Worm (Caenorhabditis elegans) whole organism, L2 larva: ENCODE data around the gene popl-7.

Source experiments
- Y55F3AM.14 ChIP-seq: fragments of 200-800 bp; sonication (Bioruptor generic); optimal IDR thresholded peaks from 2 replicates; lab custom pipeline; 2018; ENCODE audit warnings: mild to moderate bottlenecking, missing genetic modification characterization, missing compliant biosample characterization
- ZK546.5 ChIP-seq: sonication (generic microtip); optimal IDR thresholded peaks from 2 replicates; lab custom pipeline; 2017; ENCODE audit warnings: missing biosample characterization, missing genetic modification characterization
- ama-1 ChIP-seq: fragments of 150-350 bp; optimal IDR thresholded peaks from 2 replicates; lab custom pipeline; 2018; ENCODE audit warnings: inconsistent platforms
- ceh-16 ChIP-seq: fragments of 150-350 bp; optimal IDR thresholded peaks from 2 replicates; lab custom pipeline; 2014; ENCODE audit warnings: missing biosample characterization, missing genetic modification characterization
- ceh-82 ChIP-seq: fragments of 150-350 bp; optimal IDR thresholded peaks from 2 replicates; lab custom pipeline; 2014; ENCODE audit warnings: missing biosample characterization, missing genetic modification characterization
- egl-27 ChIP-seq: sonication (generic microtip); optimal IDR thresholded peaks from 3 replicates; lab custom pipeline; 2017; ENCODE audit warnings: missing biosample characterization, missing genetic modification reagents, missing genetic modification characterization
- elt-1 ChIP-seq: fragments of 150-350 bp; optimal IDR thresholded peaks from 2 replicates; lab custom pipeline; 2014; ENCODE audit warnings: missing biosample characterization, missing genetic modification characterization
- fos-1 ChIP-seq: fragments of 150-350 bp; optimal IDR thresholded peaks from 2 replicates; lab custom pipeline; 2014; ENCODE audit warnings: missing biosample characterization, missing genetic modification characterization
- gmeb-1 ChIP-seq: fragments of 150-350 bp; optimal IDR thresholded peaks from 2 replicates; lab custom pipeline; 2014; ENCODE audit warnings: missing biosample characterization, missing genetic modification characterization
- lin-11 ChIP-seq: fragments of 150-350 bp; sonication (generic microtip); optimal IDR thresholded peaks from 2 replicates; lab custom pipeline; 2014; ENCODE audit warnings: missing biosample characterization, missing genetic modification characterization, inconsistent platforms, mixed read lengths
- lin-13 ChIP-seq: fragments of 150-350 bp; optimal IDR thresholded peaks from 2 replicates; lab custom pipeline; 2014; ENCODE audit warnings: missing biosample characterization, missing genetic modification reagents, missing genetic modification characterization
- lin-39 ChIP-seq: fragments of 150-350 bp; optimal IDR thresholded peaks from 2 replicates; lab custom pipeline; 2014; ENCODE audit warnings: missing biosample characterization, missing genetic modification reagents, missing genetic modification characterization
- lsy-2 ChIP-seq, 2 experiments: fragments of 150-350 bp in 1 of 2; sonication (generic microtip) in 1 of 2; optimal IDR thresholded peaks; 2 replicates each; lab custom pipeline; 2014 to 2017; ENCODE audit warnings: missing biosample characterization in 2 of 2, missing genetic modification characterization in 2 of 2
- mab-5 ChIP-seq: fragments of 150-350 bp; optimal IDR thresholded peaks from 2 replicates; lab custom pipeline; 2014; ENCODE audit warnings: missing biosample characterization, missing genetic modification characterization
- mbf-1 ChIP-seq: sonication (generic microtip); optimal IDR thresholded peaks from 2 replicates; lab custom pipeline; 2017; ENCODE audit warnings: missing biosample characterization, missing genetic modification characterization
- mdl-1 ChIP-seq, 2 experiments: fragments of 150-350 bp in 1 of 2; sonication (generic microtip) in 1 of 2; optimal IDR thresholded peaks; 2 replicates each; lab custom pipeline; 2017; ENCODE audit warnings: missing biosample characterization in 2 of 2, missing genetic modification characterization in 2 of 2
- nhr-10 ChIP-seq: sonication (generic microtip); optimal IDR thresholded peaks from 2 replicates; lab custom pipeline; 2017; ENCODE audit warnings: missing biosample characterization, missing genetic modification characterization
- nhr-11 ChIP-seq: fragments of 150-350 bp; optimal IDR thresholded peaks from 2 replicates; lab custom pipeline; 2014; ENCODE audit warnings: missing biosample characterization, missing genetic modification characterization
- nhr-12 ChIP-seq: fragments of 150-350 bp; optimal IDR thresholded peaks from 2 replicates; lab custom pipeline; 2014; ENCODE audit warnings: missing biosample characterization, missing genetic modification characterization
- nhr-129 ChIP-seq: fragments of 150-350 bp; optimal IDR thresholded peaks from 2 replicates; lab custom pipeline; 2014; ENCODE audit warnings: missing biosample characterization, missing genetic modification characterization
- nhr-21 ChIP-seq: fragments of 150-350 bp; optimal IDR thresholded peaks from 2 replicates; lab custom pipeline; 2014; ENCODE audit warnings: missing biosample characterization, missing genetic modification characterization
- nhr-23 ChIP-seq: fragments of 150-350 bp; optimal IDR thresholded peaks from 2 replicates; lab custom pipeline; 2014; ENCODE audit warnings: missing biosample characterization, missing genetic modification reagents, missing genetic modification characterization
- nhr-237 ChIP-seq: fragments of 150-350 bp; optimal IDR thresholded peaks from 2 replicates; lab custom pipeline; 2014; ENCODE audit warnings: missing biosample characterization, missing genetic modification characterization
- nhr-6 ChIP-seq: fragments of 150-350 bp; optimal IDR thresholded peaks from 2 replicates; lab custom pipeline; 2014; ENCODE audit warnings: missing biosample characterization, missing genetic modification characterization
- peb-1 ChIP-seq: fragments of 150-350 bp; optimal IDR thresholded peaks from 2 replicates; lab custom pipeline; 2014; ENCODE audit warnings: missing biosample characterization, missing genetic modification characterization
- skn-1 ChIP-seq: sonication (generic microtip); optimal IDR thresholded peaks from 2 replicates; lab custom pipeline; 2017; ENCODE audit warnings: missing biosample characterization, missing genetic modification characterization
- sma-3 ChIP-seq: sonication (generic microtip); optimal IDR thresholded peaks from 2 replicates; lab custom pipeline; 2016; ENCODE audit warnings: missing genetic modification reagents, missing genetic modification characterization, missing compliant biosample characterization
- snpc-4 ChIP-seq: fragments of 150-350 bp; optimal IDR thresholded peaks from 2 replicates; lab custom pipeline; 2014; ENCODE audit warnings: missing biosample characterization, missing genetic modification characterization
- unc-39 ChIP-seq: fragments of 150-350 bp; optimal IDR thresholded peaks from 2 replicates; lab custom pipeline; 2014; ENCODE audit warnings: missing biosample characterization, missing genetic modification characterization
- zag-1 ChIP-seq: fragments of 150-350 bp; optimal IDR thresholded peaks from 2 replicates; lab custom pipeline; 2014; ENCODE audit warnings: missing biosample characterization, missing genetic modification characterization
- ztf-1 ChIP-seq: fragments of 200-800 bp; sonication (Bioruptor generic); conservative IDR thresholded peaks from 2 replicates; pipeline ENCODE4 v1.3.6; 2022; ENCODE audit warnings: missing genetic modification characterization, missing compliant biosample characterization
- ztf-11 ChIP-seq: sonication (generic microtip); optimal IDR thresholded peaks from 2 replicates; lab custom pipeline; 2017; ENCODE audit warnings: missing biosample characterization, missing genetic modification characterization
- ztf-4 ChIP-seq: fragments of 150-350 bp; optimal IDR thresholded peaks from 2 replicates; lab custom pipeline; 2014; ENCODE audit warnings: missing biosample characterization, missing genetic modification characterization

Gene popl-7

ce11 chrIV:13364869-13365268 is 5.6 kb upstream of the popl-7 start, which contains the start of gene srsx-25:
Gene srsx-25, plus strand, starts transcription at chrIV:13365169.
- TF ChIP-seq peb-1, result no peak
- TF ChIP-seq, all 48 proteins: peak for 0

DNA sequence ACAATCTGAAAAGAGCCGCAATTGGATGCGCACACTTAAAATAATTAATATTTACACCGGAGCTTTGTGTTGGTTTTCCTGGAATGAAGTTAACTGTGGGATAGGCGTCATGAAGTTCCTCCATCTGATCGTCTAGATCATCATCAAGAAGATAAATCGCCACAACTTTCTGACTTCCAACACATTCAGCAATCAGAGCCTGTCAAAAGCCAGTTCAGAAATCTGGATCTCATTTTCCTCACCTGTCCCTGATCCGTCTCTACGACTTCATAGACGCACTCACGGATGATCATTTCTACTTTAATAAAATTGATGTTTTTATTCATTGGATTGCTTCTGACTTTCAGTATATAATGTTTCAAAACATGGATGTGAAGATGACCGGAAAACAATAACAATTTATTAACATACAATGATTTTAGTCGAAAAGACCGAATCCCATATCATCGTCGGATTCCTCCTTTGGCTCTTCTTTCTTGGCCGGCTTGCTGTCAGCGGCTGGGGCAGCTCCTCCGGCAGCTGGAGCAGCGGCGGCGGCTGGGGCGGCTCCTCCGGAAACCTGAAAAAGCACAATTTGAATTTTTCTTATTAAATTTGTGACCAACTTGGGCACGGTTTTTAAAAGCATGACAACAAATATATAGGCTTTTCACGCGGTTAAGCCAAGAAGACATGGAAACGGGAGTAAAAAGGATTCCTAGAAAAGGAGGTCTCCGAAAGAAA is 1.2 kb upstream of the popl-7 start, which contains the start of gene agt-1:
Gene agt-1 (minus strand): TSS at position 293 of the 723 bp plus-strand sequence.
- TF ChIP-seq nhr-237 (tag; lab: Kevin White, UChicago), result no peak
- TF ChIP-seq egl-27 (tag; lab: Kevin White, UChicago), result no peak
- TF ChIP-seq nhr-10 (tag; lab: Kevin White, UChicago), result no peak
- TF ChIP-seq unc-39 (tag; lab: Kevin White, UChicago), result no peak
- TF ChIP-seq lsy-2 (tag; optimal IDR thresholded peaks at IDR 0.05; lab: Kevin White, UChicago), result no peak
- no peak for TF ChIP-seq ztf-4 (tag; lab: Kevin White, UChicago)
- no peak for TF ChIP-seq ama-1 (lab: Kevin White, UChicago)
- TF ChIP-seq nhr-12 (tag; lab: Kevin White, UChicago), result no peak
- TF ChIP-seq lin-39, result no peak
- TF ChIP-seq gmeb-1, result no peak
- no peak for TF ChIP-seq nhr-129 (tag; lab: Kevin White, UChicago)
- no peak for TF ChIP-seq ztf-1 (GFP tag; lab: Robert Waterston, UW)
- no peak for TF ChIP-seq lin-13 (GFP tag; lab: Kevin White, UChicago)
- TF ChIP-seq zag-1 (tag; lab: Kevin White, UChicago), result no peak
- TF ChIP-seq mdl-1 (tag; optimal IDR thresholded peaks at IDR 0.05; lab: Kevin White, UChicago), result no peak
- no peak for TF ChIP-seq mbf-1 (tag; lab: Kevin White, UChicago)
- no peak for TF ChIP-seq skn-1 (tag; lab: Kevin White, UChicago)
- TF ChIP-seq ceh-82, result no peak
- TF ChIP-seq fos-1 (tag; lab: Kevin White, UChicago), result no peak

- no peak for TF ChIP-seq Y55F3AM.14 (GFP tag; lab: Kevin White, UChicago)
- no peak for TF ChIP-seq nhr-10 (tag; lab: Kevin White, UChicago)
- TF ChIP-seq nhr-237 (tag; lab: Kevin White, UChicago), result no peak
- no peak for TF ChIP-seq nhr-23 (tag; lab: Kevin White, UChicago)
- TF ChIP-seq ceh-82, result no peak
- TF ChIP-seq nhr-129 (tag; lab: Kevin White, UChicago), result no peak
- no peak for TF ChIP-seq skn-1 (tag; lab: Kevin White, UChicago)
- no peak for TF ChIP-seq mdl-1 (tag; optimal IDR thresholded peaks at IDR 0.05; lab: Kevin White, UChicago)
- TF ChIP-seq nhr-6, result no peak
- no peak for TF ChIP-seq mab-5 (tag; lab: Kevin White, UChicago)
- TF ChIP-seq snpc-4 (tag; lab: Kevin White, UChicago), result no peak
- TF ChIP-seq unc-39 (tag; lab: Kevin White, UChicago), result no peak
- TF ChIP-seq elt-1 (tag; lab: Kevin White, UChicago), result no peak
- TF ChIP-seq ZK546.5 (tag; lab: Kevin White, UChicago), result no peak
Measured at ce11 chrIV:13371699-13372098, 1.2 kb downstream of the popl-7 start, which contains the start of gene Y62E10A.6. Gene Y62E10A.6, plus strand, starts transcription at chrIV:13371999.

DNA sequence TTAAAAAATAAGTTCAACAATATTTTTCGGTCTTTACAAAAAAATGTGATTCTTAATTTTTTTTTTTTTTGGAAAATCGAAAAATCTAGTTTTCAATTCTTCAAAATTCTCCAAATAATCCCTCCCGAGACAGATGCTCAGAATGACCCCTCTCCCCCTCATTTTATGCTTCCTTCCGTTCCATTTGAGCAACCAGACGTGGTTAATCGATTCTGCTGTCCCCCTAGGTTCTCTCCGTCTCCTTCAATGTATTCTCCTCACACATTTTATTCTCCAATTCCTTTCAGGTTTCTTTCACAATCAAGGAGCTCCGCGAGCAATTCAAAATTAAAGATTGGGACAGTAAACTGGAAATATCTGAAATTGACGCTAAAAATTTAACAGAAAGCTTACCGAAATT is 4.4 kb downstream of the popl-7 start:
- no peak for TF ChIP-seq ztf-1 (GFP tag; lab: Robert Waterston, UW)
- no peak for TF ChIP-seq nhr-21 (tag; lab: Kevin White, UChicago)
- no peak for TF ChIP-seq peb-1
- TF ChIP-seq lin-13 (GFP tag; lab: Kevin White, UChicago), result no peak
- TF ChIP-seq fos-1 (tag; lab: Kevin White, UChicago), result no peak
- no peak for TF ChIP-seq nhr-129 (tag; lab: Kevin White, UChicago)
- no peak for TF ChIP-seq nhr-10 (tag; lab: Kevin White, UChicago)
- no peak for TF ChIP-seq nhr-12 (tag; lab: Kevin White, UChicago)
- no peak for TF ChIP-seq ceh-16 (tag; lab: Kevin White, UChicago)
- TF ChIP-seq nhr-11 (tag; lab: Kevin White, UChicago), result no peak
- TF ChIP-seq nhr-237 (tag; lab: Kevin White, UChicago), result no peak
- TF ChIP-seq sma-3 (GFP tag; lab: Kevin White, UChicago), result no peak
- no peak for TF ChIP-seq lin-11 (tag; lab: Kevin White, UChicago)

- TF ChIP-seq ztf-11 (tag; lab: Kevin White, UChicago) (no peak), ztf-4 (tag; lab: Kevin White, UChicago) (no peak), ztf-1 (GFP tag; lab: Robert Waterston, UW) (no peak), Y55F3AM.14 (GFP tag; lab: Kevin White, UChicago) (no peak), nhr-21 (tag; lab: Kevin White, UChicago) (no peak), fos-1 (tag; lab: Kevin White, UChicago) (no peak), nhr-10 (tag; lab: Kevin White, UChicago) (no peak), egl-27 (tag; lab: Kevin White, UChicago) (no peak)
Measured at ce11 chrIV:13377716-13378115, 7.2 kb downstream of the popl-7 start, which contains the start of gene mau-8. Gene mau-8, plus strand, starts transcription at chrIV:13378016.
